Worm (Caenorhabditis elegans) whole organism, late embryonic: Measurements from ENCODE around the gene C08F11.10.

Experiments used
- ama-1 ChIP-seq: fragments of 150-350 bp; optimal IDR thresholded peaks from 2 replicates; lab custom pipeline; 2014
- hlh-8 ChIP-seq: sonication (generic microtip); optimal IDR thresholded peaks from 2 replicates; lab custom pipeline; 2016; ENCODE audit warnings: missing genotype, missing genetic modification characterization, missing compliant biosample characterization

DNA sequence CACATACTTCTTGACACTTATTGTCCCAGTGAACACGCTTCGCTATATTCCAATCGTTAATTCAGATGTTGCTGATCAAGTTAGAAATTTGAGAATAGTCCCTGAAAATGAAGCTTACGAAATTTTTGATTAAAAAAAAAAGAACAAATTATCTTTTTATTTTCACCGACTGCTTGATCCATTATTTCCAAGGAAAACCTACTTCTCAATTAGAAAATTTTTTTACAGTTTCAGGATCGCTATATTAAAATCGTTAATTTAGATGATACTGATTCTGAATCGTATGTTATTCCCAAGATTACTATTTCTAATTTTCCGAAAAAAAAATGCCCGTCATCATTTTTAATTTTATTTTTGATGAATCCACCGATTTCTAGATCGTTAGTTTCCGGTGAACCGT is 49.6 kb upstream of the C08F11.10 start, which contains the start of gene T23G4.127:
- no peak for TF ChIP-seq ama-1
- TF ChIP-seq hlh-8 (tag; lab: Kevin White, UChicago), result no peak
